Fruit fly (Drosophila melanogaster): ENCODE data around the gene Sod1.

The Sod1 gene

dm6 chr3L:11062441-11062840, 51.1 kb downstream of the Sod1 start, which contains the start of gene CG32069:
CG32069 (minus strand) TSS chr3L:11062614.
- TF ChIP-seq noc (tag; optimal IDR thresholded peaks at IDR 0.05), result no peak
